Worm (Caenorhabditis elegans) whole organism, late embryonic: Measurements from ENCODE around the gene M117.1.

Experiments
- K02D7.2 ChIP-seq: sonication (generic microtip); optimal IDR thresholded peaks from 2 replicates; lab custom pipeline; 2017; ENCODE audit warnings: mild to moderate bottlenecking, missing genetic modification characterization, missing compliant biosample characterization
- K09A11.1 ChIP-seq: sonication (generic microtip); optimal IDR thresholded peaks from 2 replicates; lab custom pipeline; 2017; ENCODE audit warnings: antibody characterized with exemption, mild to moderate bottlenecking, missing genetic modification characterization, missing compliant biosample characterization; ENCODE audit not compliant: insufficient read depth
- Y22D7AL.16 ChIP-seq: sonication (generic microtip); optimal IDR thresholded peaks from 2 replicates; lab custom pipeline; 2016; ENCODE audit warnings: missing genetic modification characterization, missing compliant biosample characterization
- ahr-1 ChIP-seq: sonication (generic microtip); optimal IDR thresholded peaks from 2 replicates; lab custom pipeline; 2016; ENCODE audit warnings: missing genetic modification characterization, missing compliant biosample characterization
- ama-1 ChIP-seq: fragments of 150-350 bp; optimal IDR thresholded peaks from 2 replicates; lab custom pipeline; 2014
- ceh-18 ChIP-seq: sonication (generic microtip); optimal IDR thresholded peaks from 2 replicates; lab custom pipeline; 2016; ENCODE audit warnings: missing genetic modification characterization, missing compliant biosample characterization
- ceh-2 ChIP-seq: sonication (generic microtip); optimal IDR thresholded peaks from 2 replicates; lab custom pipeline; 2016; ENCODE audit warnings: missing genotype, missing genetic modification characterization, missing compliant biosample characterization
- ceh-22 ChIP-seq: sonication (generic microtip); optimal IDR thresholded peaks from 2 replicates; lab custom pipeline; 2017; ENCODE audit warnings: missing biosample characterization, missing genetic modification characterization
- ceh-31 ChIP-seq: sonication (generic microtip); optimal IDR thresholded peaks from 2 replicates; lab custom pipeline; 2016; ENCODE audit warnings: missing genetic modification characterization, missing compliant biosample characterization
- ceh-45 ChIP-seq: fragments of 200-800 bp; sonication (Bioruptor generic); IDR thresholded peaks from 2 replicates; pipeline ENCODE4 v1.3.6; 2022; ENCODE audit warnings: missing genetic modification reagents, missing genetic modification characterization, missing compliant biosample characterization
- ceh-9 ChIP-seq: sonication (generic microtip); optimal IDR thresholded peaks from 2 replicates; lab custom pipeline; 2016; ENCODE audit warnings: mild to moderate bottlenecking, missing genetic modification characterization, inconsistent platforms, missing compliant biosample characterization
- dmd-4 ChIP-seq: sonication (generic microtip); optimal IDR thresholded peaks from 2 replicates; lab custom pipeline; 2016; ENCODE audit warnings: borderline replicate concordance, missing genetic modification characterization, missing compliant biosample characterization
- dve-1 ChIP-seq: sonication (generic microtip); optimal IDR thresholded peaks from 2 replicates; lab custom pipeline; 2017; ENCODE audit warnings: antibody characterized with exemption, mild to moderate bottlenecking, missing genetic modification characterization, missing compliant biosample characterization
- elt-2 ChIP-seq: sonication (generic microtip); optimal IDR thresholded peaks from 2 replicates; lab custom pipeline; 2016; ENCODE audit warnings: missing genetic modification reagents, missing genetic modification characterization, missing compliant biosample characterization
- elt-4 ChIP-seq: sonication (generic microtip); optimal IDR thresholded peaks from 2 replicates; lab custom pipeline; 2016; ENCODE audit warnings: missing genetic modification characterization, missing compliant biosample characterization
- eyg-1 ChIP-seq: sonication (generic microtip); optimal IDR thresholded peaks from 2 replicates; lab custom pipeline; 2016; ENCODE audit warnings: missing genotype, missing genetic modification characterization, missing compliant biosample characterization
- gmeb-2 ChIP-seq: sonication (generic microtip); optimal IDR thresholded peaks from 2 replicates; lab custom pipeline; 2016; ENCODE audit warnings: missing genetic modification characterization, inconsistent platforms, missing compliant biosample characterization
- hlh-15 ChIP-seq: sonication (generic microtip); optimal IDR thresholded peaks from 2 replicates; lab custom pipeline; 2016; ENCODE audit warnings: missing genetic modification characterization, missing compliant biosample characterization
- hlh-6 ChIP-seq: sonication (generic microtip); optimal IDR thresholded peaks from 2 replicates; lab custom pipeline; 2016; ENCODE audit warnings: missing genotype, missing genetic modification characterization, missing compliant biosample characterization
- hlh-8 ChIP-seq: sonication (generic microtip); optimal IDR thresholded peaks from 2 replicates; lab custom pipeline; 2016; ENCODE audit warnings: missing genotype, missing genetic modification characterization, missing compliant biosample characterization
- lim-6 ChIP-seq: sonication (generic microtip); optimal IDR thresholded peaks from 2 replicates; lab custom pipeline; 2016; ENCODE audit warnings: missing genetic modification characterization, missing compliant biosample characterization
- lin-11 ChIP-seq: fragments of 200-800 bp; sonication (Bioruptor generic); optimal IDR thresholded peaks from 2 replicates; lab custom pipeline; 2018; ENCODE audit warnings: mild to moderate bottlenecking, missing genetic modification characterization, missing compliant biosample characterization
- odd-2 ChIP-seq: sonication (generic microtip); optimal IDR thresholded peaks from 2 replicates; lab custom pipeline; 2017; ENCODE audit warnings: antibody characterized with exemption, mild to moderate bottlenecking, missing genetic modification characterization, missing compliant biosample characterization
- pag-3 ChIP-seq: sonication (generic microtip); optimal IDR thresholded peaks from 2 replicates; lab custom pipeline; 2016; ENCODE audit warnings: missing compliant biosample characterization, missing genetic modification characterization, borderline replicate concordance
- pax-1 ChIP-seq: fragments of 150-350 bp; optimal IDR thresholded peaks from 2 replicates; lab custom pipeline; 2014; ENCODE audit warnings: missing biosample characterization, missing genetic modification characterization
- ref-2 ChIP-seq: sonication (generic microtip); optimal IDR thresholded peaks from 2 replicates; lab custom pipeline; 2016; ENCODE audit warnings: missing genetic modification characterization, missing compliant biosample characterization
- sdc-2 ChIP-seq: sonication (generic microtip); optimal IDR thresholded peaks from 2 replicates; lab custom pipeline; 2016; ENCODE audit warnings: missing genotype, missing genetic modification characterization, missing compliant biosample characterization
- sox-2 ChIP-seq: fragments of 200-800 bp; sonication (Bioruptor generic); IDR thresholded peaks from 2 replicates; pipeline ENCODE4 v1.3.6; 2022; ENCODE audit warnings: missing genetic modification reagents, missing genetic modification characterization, missing compliant biosample characterization
- ttx-3 ChIP-seq: sonication (generic microtip); optimal IDR thresholded peaks from 2 replicates; lab custom pipeline; 2016; ENCODE audit warnings: missing genetic modification reagents, missing genetic modification characterization, missing compliant biosample characterization
- unc-42 ChIP-seq: sonication (generic microtip); optimal IDR thresholded peaks from 2 replicates; lab custom pipeline; 2016; ENCODE audit warnings: missing genotype, missing genetic modification characterization, missing compliant biosample characterization
- unc-55 ChIP-seq: sonication (generic microtip); optimal IDR thresholded peaks from 2 replicates; lab custom pipeline; 2017; ENCODE audit warnings: missing biosample characterization, missing genetic modification reagents, missing genetic modification characterization
- zip-5 ChIP-seq: sonication (generic microtip); optimal IDR thresholded peaks from 2 replicates; lab custom pipeline; 2016; ENCODE audit warnings: missing genetic modification characterization, missing compliant biosample characterization
- ztf-16 ChIP-seq: sonication (generic microtip); optimal IDR thresholded peaks from 2 replicates; lab custom pipeline; 2017; ENCODE audit warnings: missing genetic modification characterization, missing compliant biosample characterization

M117.1 gene

ce11 chrIV:11772119-11772518 lies 41.9 kb upstream of the M117.1 start:
- TF ChIP-seq unc-42 (tag; lab: Kevin White, UChicago) (no peak), ceh-22 (tag; lab: Kevin White, UChicago) (no peak), unc-55 (GFP tag; lab: Kevin White, UChicago) (no peak), ceh-2 (tag; lab: Kevin White, UChicago) (no peak), hlh-8 (tag; lab: Kevin White, UChicago) (no peak), ahr-1 (no peak), ztf-16 (no peak), odd-2 (tag; lab: Kevin White, UChicago) (no peak)

- no peak for TF ChIP-seq pax-1 (tag; lab: Kevin White, UChicago)
Observed at ce11 chrIV:11773692-11774225, 40.3 kb upstream of the M117.1 start, which contains the start of gene lips-5. lips-5 (minus strand) TSS chrIV:11773742.

- TF ChIP-seq sox-2 (GFP tag; lab: Robert Waterston, UW), result no peak
- TF ChIP-seq unc-42 (tag; lab: Kevin White, UChicago), result peak; percentile 19
- TF ChIP-seq ama-1, result no peak
- TF ChIP-seq, all 69 proteins: peak for 1
Observed at ce11 chrIV:11776968-11777467, 37.0 kb upstream of the M117.1 start.

DNA sequence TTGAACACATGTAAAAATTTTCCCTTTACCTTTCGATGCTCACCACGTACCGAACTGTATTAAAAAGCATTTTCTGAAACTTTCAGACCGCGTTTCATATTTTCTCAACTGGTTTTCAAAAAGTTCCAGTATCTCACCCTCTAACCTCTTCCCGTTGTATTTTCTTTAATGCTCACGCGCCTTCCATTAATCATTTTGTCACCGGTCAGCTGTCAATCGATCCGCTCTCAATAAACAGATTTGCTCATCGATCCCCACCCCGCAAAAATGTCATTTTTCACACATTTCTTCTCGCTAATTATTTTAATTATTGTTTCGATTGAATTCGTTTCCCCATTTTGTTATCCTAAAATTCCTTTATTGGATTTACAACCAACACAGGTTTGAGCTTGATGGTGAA lies 35.0 kb upstream of the M117.1 start, which contains the start of gene lpr-2:
Gene lpr-2 (plus strand): TSS at position 189 of the 400 bp plus-strand sequence.
- peak; percentile 75 for TF ChIP-seq unc-55 (GFP tag; lab: Kevin White, UChicago)
- no peak for TF ChIP-seq sox-2 (GFP tag; lab: Robert Waterston, UW)
- TF ChIP-seq, all 69 proteins: peak for 1

- TF ChIP-seq zip-5 (tag; lab: Kevin White, UChicago) (no peak), unc-42 (tag; lab: Kevin White, UChicago) (peak; percentile 89), Y22D7AL.16 (tag; lab: Kevin White, UChicago) (no peak), ceh-18 (tag; lab: Kevin White, UChicago) (no peak)
- TF ChIP-seq, all 69 proteins: peak for 1
Observed at ce11 chrIV:11782846-11783245, 31.2 kb upstream of the M117.1 start.

DNA sequence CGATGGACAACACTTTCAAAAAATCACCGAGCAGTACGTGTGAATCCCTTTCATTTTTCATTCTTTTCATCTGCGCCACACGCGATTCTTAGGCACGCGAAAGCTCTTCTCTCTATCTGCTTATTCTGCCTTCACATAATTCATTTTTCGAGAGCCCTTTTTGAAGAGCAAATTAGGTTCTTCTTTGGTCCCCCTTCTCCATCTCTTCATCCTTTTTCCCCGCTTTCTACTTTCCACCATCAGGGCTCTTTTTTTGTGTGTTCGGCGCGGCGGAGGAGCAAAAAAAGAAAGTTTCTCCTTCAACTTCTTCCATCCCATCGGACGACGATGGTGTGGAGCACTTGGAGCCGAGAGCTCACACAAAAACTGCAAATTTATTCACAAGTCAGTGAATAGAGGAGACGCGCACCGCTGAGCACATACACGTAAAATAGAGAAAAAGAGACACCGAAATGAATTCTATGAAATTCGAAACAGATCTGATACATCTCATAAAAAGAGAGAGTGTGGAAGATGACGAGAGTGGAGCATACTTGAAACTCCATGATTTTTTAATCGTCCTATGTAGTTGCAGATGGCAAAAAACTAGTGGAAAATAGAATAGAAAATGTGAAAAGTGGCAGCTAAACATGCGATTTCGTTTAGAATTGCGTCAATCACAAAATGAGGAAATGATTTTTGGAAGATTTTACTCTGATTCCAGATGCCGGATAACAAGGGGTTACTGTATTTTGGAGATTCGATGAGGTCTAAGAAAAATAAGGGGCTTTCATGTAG lies 28.8 kb upstream of the M117.1 start:
- peak; percentile 18 for TF ChIP-seq ref-2 (tag; lab: Kevin White, UChicago)
- no peak for TF ChIP-seq sdc-2 (tag; lab: Kevin White, UChicago)
- TF ChIP-seq unc-42 (tag; lab: Kevin White, UChicago), result peak; percentile 93
- no peak for TF ChIP-seq ceh-45 (GFP tag; lab: Robert Waterston, UW)
- peak; percentile 44 for TF ChIP-seq ceh-31
- no peak for TF ChIP-seq eyg-1 (tag; lab: Kevin White, UChicago)
- TF ChIP-seq, all 69 proteins: peak for 3

DNA sequence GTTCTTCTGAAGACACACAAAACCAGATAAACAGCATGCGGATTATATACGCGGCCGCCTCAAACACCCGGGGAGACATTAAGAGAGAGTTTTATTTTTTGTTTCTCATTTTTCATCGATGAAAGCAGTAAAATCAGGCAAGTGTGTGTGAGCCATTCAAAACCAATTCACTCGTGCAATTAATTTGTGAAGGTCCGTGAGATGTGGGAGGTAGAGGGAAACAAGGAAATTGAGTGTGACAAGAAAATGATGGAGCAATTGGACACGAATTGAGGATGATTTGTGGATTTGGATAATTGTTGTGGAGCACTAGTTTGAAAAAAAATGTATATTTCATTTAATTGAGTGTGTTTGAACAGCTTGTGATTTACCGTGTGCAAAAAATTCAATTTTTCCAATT lies 26.3 kb upstream of the M117.1 start:
- no peak for TF ChIP-seq ceh-22 (tag; lab: Kevin White, UChicago)
- TF ChIP-seq K02D7.2, result no peak
- TF ChIP-seq K09A11.1 (tag; lab: Kevin White, UChicago), result no peak
- TF ChIP-seq lin-11 (tag; lab: Kevin White, UChicago), result no peak
- TF ChIP-seq elt-2 (tag; lab: Kevin White, UChicago), result no peak
- TF ChIP-seq elt-4 (tag; lab: Kevin White, UChicago), result no peak
- TF ChIP-seq ceh-31, result no peak
- TF ChIP-seq ceh-9, result no peak
- no peak for TF ChIP-seq ceh-18 (tag; lab: Kevin White, UChicago)
- no peak for TF ChIP-seq ztf-16
- TF ChIP-seq hlh-6 (tag; lab: Kevin White, UChicago), result no peak
- TF ChIP-seq pag-3, result no peak
- TF ChIP-seq lim-6 (tag; lab: Kevin White, UChicago), result no peak
- TF ChIP-seq hlh-15, result no peak
- no peak for TF ChIP-seq gmeb-2 (tag; lab: Kevin White, UChicago)
- no peak for TF ChIP-seq ttx-3
- TF ChIP-seq dve-1 (tag; lab: Kevin White, UChicago), result no peak
- no peak for TF ChIP-seq dmd-4 (tag; lab: Kevin White, UChicago)
